Fruit fly (Drosophila melanogaster) whole organism: ENCODE results near the gene CG10357.

Experiments used
- CG8478 ChIP-seq: fragments of >200 bp; optimal IDR thresholded peaks from 2 replicates; lab custom pipeline; 2018; ENCODE audit warnings: inconsistent platforms
- Dll ChIP-seq: fragments of >200 bp; optimal IDR thresholded peaks from 2 replicates; lab custom pipeline; 2017
- EcR ChIP-seq, 2 experiments: fragments of >200 bp; optimal IDR thresholded peaks; 2 replicates each; lab custom pipeline; 2017; ENCODE audit warnings: missing biosample characterization in 2 of 2, missing genetic modification characterization in 2 of 2, missing genetic modification reagents in 2 of 2
- pan ChIP-seq: fragments of >200 bp; optimal IDR thresholded peaks from 2 replicates; lab custom pipeline; 2017
- psq ChIP-seq: fragments of >200 bp; optimal IDR thresholded peaks from 2 replicates; lab custom pipeline; 2017
- usp ChIP-seq: fragments of >200 bp; optimal IDR thresholded peaks from 2 replicates; lab custom pipeline; 2017; ENCODE audit warnings: missing biosample characterization, missing genetic modification characterization, mixed read lengths

DNA sequence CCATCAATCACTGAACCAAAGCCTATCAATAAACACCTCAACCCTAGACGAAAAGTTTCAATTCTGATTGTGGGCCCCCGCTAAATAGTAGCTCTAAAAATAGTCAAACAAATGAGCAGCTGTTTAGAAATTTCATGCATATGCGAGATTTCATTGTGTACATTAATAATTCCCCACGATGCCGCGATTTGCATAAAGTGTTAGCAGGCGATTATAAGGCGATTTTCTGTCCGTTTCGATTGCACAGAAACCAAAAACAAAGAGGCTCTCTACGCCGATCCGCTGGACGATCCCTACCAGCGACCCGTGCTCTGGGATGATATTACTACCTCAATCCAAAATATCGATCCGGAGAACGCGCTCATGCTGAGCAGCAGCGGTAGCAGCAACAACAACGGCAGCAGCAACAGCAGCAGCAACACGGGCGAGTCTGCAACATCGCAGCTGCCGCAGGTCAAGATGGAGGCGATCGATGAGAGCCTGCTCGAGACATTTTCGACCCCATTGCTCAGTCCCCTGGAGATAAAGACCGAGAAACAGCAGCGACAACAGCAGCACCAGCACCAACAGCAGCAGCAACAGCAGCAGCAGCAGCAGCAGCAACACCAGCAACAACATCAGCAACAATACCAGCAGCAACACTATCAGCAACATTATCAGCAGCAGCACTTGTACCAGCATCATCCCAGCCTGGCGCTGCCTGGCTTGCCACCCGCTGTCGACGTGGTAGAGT is 30.6 kb downstream of the CG10357 start:
- TF ChIP-seq CG8478 (lab: Kevin White, UChicago) (no peak), pan (lab: Kevin White, UChicago) (no peak), Dll (no peak), psq (no peak), usp (GFP tag; lab: Kevin White, UChicago) (no peak), EcR (GFP tag; optimal IDR thresholded peaks at IDR 0.05; lab: Kevin White, UChicago) (no peak)
